Fruit fly (Drosophila melanogaster): Measurements from ENCODE around the gene CG12206.
A peak's percentile ranks its signal among the peaks of the same experiment; 100 is the strongest.

DNA sequence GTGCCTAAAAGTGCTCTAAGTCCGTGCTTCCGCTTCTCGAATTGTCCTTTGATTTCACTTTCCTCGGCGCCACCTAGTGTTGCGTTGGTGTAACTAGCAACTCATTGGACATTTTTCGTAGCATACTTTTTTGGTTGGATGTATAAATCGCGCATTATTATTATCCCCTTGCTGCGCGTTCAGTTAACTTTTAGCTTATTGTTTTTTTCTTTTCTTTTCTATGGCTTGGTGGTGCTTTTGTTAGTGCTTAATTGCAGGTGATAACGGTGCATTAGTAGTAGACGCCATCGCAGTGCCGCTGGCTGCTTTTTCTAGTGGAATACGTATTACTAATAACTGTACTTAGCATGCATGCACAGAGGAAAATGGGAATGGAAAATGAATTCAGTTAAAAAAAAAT lies 6.7 kb upstream of the CG12206 start:
- TF ChIP-seq CG12605 (GFP tag; IDR thresholded peaks at IDR 0.05) (no peak), Pif1B (GFP tag; optimal IDR thresholded peaks at IDR 0.05) (no peak), Pif1A (GFP tag; optimal IDR thresholded peaks at IDR 0.05) (no peak), CG15710 (tag; optimal IDR thresholded peaks at IDR 0.05) (no peak), fd96Ca (GFP tag; IDR thresholded peaks at IDR 0.05) (no peak), CG8159 (tag; optimal IDR thresholded peaks at IDR 0.05) (no peak), EcR (GFP tag; optimal IDR thresholded peaks at IDR 0.05) (peak; percentile 43), CG32121 (GFP tag; IDR thresholded peaks at IDR 0.05) (no peak)
